1 fruit fly cellular context compared by ENCODE assay signal in the genomic region with DNA sequence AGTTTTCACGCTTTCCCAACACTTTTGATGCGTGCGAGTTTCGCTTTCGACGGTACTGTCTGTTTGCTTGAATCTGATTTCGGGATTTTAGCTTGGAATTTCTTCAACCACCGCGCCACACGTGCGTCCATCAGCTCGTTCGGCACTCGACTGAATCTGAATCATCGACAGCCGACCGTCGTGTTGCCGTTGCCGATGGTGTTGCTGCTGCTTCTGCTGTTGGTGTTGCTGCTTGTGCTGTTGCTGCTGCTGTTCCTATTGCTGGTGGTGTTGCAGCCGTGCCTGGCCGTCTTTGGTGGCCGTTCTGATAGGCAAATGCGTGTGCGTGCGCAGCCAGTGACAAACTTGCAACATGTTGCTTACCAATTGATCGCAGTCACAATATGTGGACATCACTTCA.
TF ChIP-seq lines count a peak whose summit lies in the region.

TSS of gene Wnt4 (minus strand) at position 155 of the 400 bp plus-strand sequence.

TF ChIP-seq in whole organism, embryonic, 481 proteins besides CTCF, POLR2A, EP300 and RAD21 (continued from another document and continues in another):
- TF ChIP-seq Taf1 (GFP tag; IDR thresholded peaks at IDR 0.05; lab: Robert Waterston, UW) (no peak), repo (GFP tag; optimal IDR thresholded peaks at IDR 0.05; lab: Kevin White, UChicago) (peak; percentile 5), lbe (GFP tag; optimal IDR thresholded peaks at IDR 0.05; lab: Kevin White, UChicago) (no peak), fd3F (GFP tag; optimal IDR thresholded peaks at IDR 0.05; lab: Kevin White, UChicago) (no peak), Hsf (GFP tag; optimal IDR thresholded peaks at IDR 0.05; lab: Kevin White, UChicago) (no peak), CG12236 (GFP tag; optimal IDR thresholded peaks at IDR 0.05; lab: Kevin White, UChicago) (no peak), CG12769 (tag; optimal IDR thresholded peaks at IDR 0.05; lab: Kevin White, UChicago) (no peak), jumu (GFP tag; optimal IDR thresholded peaks at IDR 0.05; lab: Kevin White, UChicago) (no peak), CG12155 (GFP tag; optimal IDR thresholded peaks at IDR 0.05; lab: Kevin White, UChicago) (no peak), Tbp (GFP tag; optimal IDR thresholded peaks at IDR 0.05; lab: Kevin White, UChicago) (no peak), CG8478 (optimal IDR thresholded peaks at IDR 0.05; lab: Kevin White, UChicago) (no peak), tna (GFP tag; IDR thresholded peaks at IDR 0.05; lab: Robert Waterston, UW; ENCODE audit: partially characterized antibody) (0 out of 2 replicates have a peak, but pooled peaks have one; percentile 41), CG4617 (GFP tag; optimal IDR thresholded peaks at IDR 0.05; lab: Kevin White, UChicago; ENCODE audit: borderline replicate concordance) (no peak), tin (GFP tag; optimal IDR thresholded peaks at IDR 0.05; lab: Kevin White, UChicago) (no peak), CG6765 (GFP tag; optimal IDR thresholded peaks at IDR 0.05; lab: Kevin White, UChicago) (no peak), MTF-1 (GFP tag; optimal IDR thresholded peaks at IDR 0.05; lab: Kevin White, UChicago; ENCODE audit: borderline replicate concordance) (no peak), pros (GFP tag; optimal IDR thresholded peaks at IDR 0.05; lab: Kevin White, UChicago) (no peak), CG7928 (GFP tag; optimal IDR thresholded peaks at IDR 0.05; lab: Kevin White, UChicago) (no peak), lov (optimal IDR thresholded peaks at IDR 0.05; lab: Kevin White, UChicago) (no peak), lov (GFP tag; IDR thresholded peaks at IDR 0.05; lab: Robert Waterston, UW) (0 out of 3 replicates have a peak, but pooled peaks have one; percentile 45), scrt (GFP tag; optimal IDR thresholded peaks at IDR 0.05; lab: Kevin White, UChicago) (peak; percentile 7), odd (GFP tag; optimal IDR thresholded peaks at IDR 0.05; lab: Kevin White, UChicago) (no peak), tio (GFP tag; optimal IDR thresholded peaks at IDR 0.05; lab: Kevin White, UChicago) (no peak), CG12659 (GFP tag; optimal IDR thresholded peaks at IDR 0.05; lab: Kevin White, UChicago) (no peak), CG1529 (GFP tag; optimal IDR thresholded peaks at IDR 0.05; lab: Kevin White, UChicago) (no peak), Poxn (GFP tag; IDR thresholded peaks at IDR 0.05; lab: Robert Waterston, UW) (no peak), CG11093 (GFP tag; IDR thresholded peaks at IDR 0.05; lab: Robert Waterston, UW) (no peak), CG7745 (tag; optimal IDR thresholded peaks at IDR 0.05; lab: Kevin White, UChicago) (no peak), grn (GFP tag; optimal IDR thresholded peaks at IDR 0.05; lab: Kevin White, UChicago) (no peak), gcm2 (GFP tag; optimal IDR thresholded peaks at IDR 0.05; lab: Kevin White, UChicago) (no peak), ash1 (GFP tag; optimal IDR thresholded peaks at IDR 0.05; lab: Kevin White, UChicago) (no peak), CG2875 (GFP tag; optimal IDR thresholded peaks at IDR 0.05; lab: Kevin White, UChicago) (peak; percentile 0), CG12391 (tag; optimal IDR thresholded peaks at IDR 0.05; lab: Kevin White, UChicago) (peak; percentile 6), CG8089 (GFP tag; optimal IDR thresholded peaks at IDR 0.05; lab: Kevin White, UChicago) (peak; percentile 23), Rx (GFP tag; IDR thresholded peaks at IDR 0.05; lab: Robert Waterston, UW) (no peak), Bdp1 (GFP tag; optimal IDR thresholded peaks at IDR 0.05; lab: Kevin White, UChicago) (no peak), wek (GFP tag; optimal IDR thresholded peaks at IDR 0.05; lab: Kevin White, UChicago) (peak; percentile 8), Mrtf (GFP tag; IDR thresholded peaks at IDR 0.05; lab: Robert Waterston, UW) (no peak), lmd (GFP tag; IDR thresholded peaks at IDR 0.05; lab: Robert Waterston, UW) (no peak), trem (tag; optimal IDR thresholded peaks at IDR 0.05; lab: Kevin White, UChicago) (no peak), maf-S (GFP tag; optimal IDR thresholded peaks at IDR 0.05; lab: Kevin White, UChicago) (no peak), CG2678 (tag; optimal IDR thresholded peaks at IDR 0.05; lab: Kevin White, UChicago) (no peak), CG18011 (GFP tag; optimal IDR thresholded peaks at IDR 0.05; lab: Kevin White, UChicago) (no peak), CG6272 (GFP tag; IDR thresholded peaks at IDR 0.05; lab: Robert Waterston, UW) (no peak), nmo (GFP tag; optimal IDR thresholded peaks at IDR 0.05; lab: Kevin White, UChicago) (no peak), hbn (GFP tag; IDR thresholded peaks at IDR 0.05; lab: Robert Waterston, UW; ENCODE audit: partially characterized antibody) (no peak), MESR4 (GFP tag; optimal IDR thresholded peaks at IDR 0.05; lab: Kevin White, UChicago) (no peak), dmrt99B (tag; optimal IDR thresholded peaks at IDR 0.05; lab: Kevin White, UChicago) (no peak), CG7271 (tag; optimal IDR thresholded peaks at IDR 0.05; lab: Kevin White, UChicago) (no peak), CG15696 (tag; optimal IDR thresholded peaks at IDR 0.05; lab: Kevin White, UChicago) (no peak), CG4707 (GFP tag; optimal IDR thresholded peaks at IDR 0.05; lab: Kevin White, UChicago) (peak; percentile 16), Antp (GFP tag; optimal IDR thresholded peaks at IDR 0.05; lab: Kevin White, UChicago) (no peak), dm (GFP tag; optimal IDR thresholded peaks at IDR 0.05; lab: Kevin White, UChicago) (no peak), Ada2b (GFP tag; IDR thresholded peaks at IDR 0.05; lab: Robert Waterston, UW) (no peak), crc (GFP tag; optimal IDR thresholded peaks at IDR 0.05; lab: Kevin White, UChicago) (no peak), Hand (GFP tag; optimal IDR thresholded peaks at IDR 0.05; lab: Kevin White, UChicago) (no peak), ac (GFP tag; optimal IDR thresholded peaks at IDR 0.05; lab: Kevin White, UChicago) (no peak), CG10274 (GFP tag; optimal IDR thresholded peaks at IDR 0.05; lab: Kevin White, UChicago) (no peak), CG8281 (tag; optimal IDR thresholded peaks at IDR 0.05; lab: Kevin White, UChicago) (no peak), ewg (GFP tag; optimal IDR thresholded peaks at IDR 0.05; lab: Kevin White, UChicago) (peak; percentile 33), Nf-YB (GFP tag; optimal IDR thresholded peaks at IDR 0.05; lab: Kevin White, UChicago) (peak; percentile 90), Lhr (GFP tag; optimal IDR thresholded peaks at IDR 0.05; lab: Kevin White, UChicago) (no peak), CG1647 (GFP tag; optimal IDR thresholded peaks at IDR 0.05; lab: Kevin White, UChicago) (no peak), abd-A (tag; optimal IDR thresholded peaks at IDR 0.05; lab: Kevin White, UChicago) (no peak), CG10147 (GFP tag; optimal IDR thresholded peaks at IDR 0.05; lab: Kevin White, UChicago) (no peak), CG10979 (tag; optimal IDR thresholded peaks at IDR 0.05; lab: Kevin White, UChicago) (no peak), Dref (GFP tag; IDR thresholded peaks at IDR 0.05; lab: Robert Waterston, UW) (no peak), CG2116 (GFP tag; optimal IDR thresholded peaks at IDR 0.05; lab: Kevin White, UChicago) (no peak), CG6683 (GFP tag; optimal IDR thresholded peaks at IDR 0.05; lab: Kevin White, UChicago) (no peak), Vsx1 (GFP tag; optimal IDR thresholded peaks at IDR 0.05; lab: Kevin White, UChicago) (no peak), CG6175 (GFP tag; IDR thresholded peaks at IDR 0.05; lab: Robert Waterston, UW) (peak; percentile 74; the same call in 1 of the 3 replicates), eyg (GFP tag; optimal IDR thresholded peaks at IDR 0.05; lab: Kevin White, UChicago) (no peak), tup (GFP tag; optimal IDR thresholded peaks at IDR 0.05; lab: Kevin White, UChicago) (no peak), onecut (GFP tag; IDR thresholded peaks at IDR 0.05; lab: Robert Waterston, UW) (peak; percentile 27; the same call in 1 of the 2 replicates), CG34224 (GFP tag; IDR thresholded peaks at IDR 0.05; lab: Robert Waterston, UW; ENCODE audit: partially characterized antibody) (no peak), CG14965 (GFP tag; optimal IDR thresholded peaks at IDR 0.05; lab: Kevin White, UChicago; ENCODE audit: borderline replicate concordance) (no peak), Kr (GFP tag; optimal IDR thresholded peaks at IDR 0.05; lab: Kevin White, UChicago) (no peak), CG5953 (GFP tag; IDR thresholded peaks at IDR 0.05; lab: Robert Waterston, UW) (no peak), CG10209 (GFP tag; optimal IDR thresholded peaks at IDR 0.05; lab: Kevin White, UChicago) (no peak), CG14667 (GFP tag; IDR thresholded peaks at IDR 0.05; lab: Robert Waterston, UW) (no peak), C15 (GFP tag; IDR thresholded peaks at IDR 0.05; lab: Robert Waterston, UW) (no peak), tll (GFP tag; optimal IDR thresholded peaks at IDR 0.05; lab: Kevin White, UChicago) (no peak), CG8290 (GFP tag; optimal IDR thresholded peaks at IDR 0.05; lab: Kevin White, UChicago) (no peak), CG8290 (tag; optimal IDR thresholded peaks at IDR 0.05; lab: Kevin White, UChicago) (peak in 1 of 2 experiments; percentile 41), vvl (GFP tag; IDR thresholded peaks at IDR 0.05; lab: Robert Waterston, UW) (peak; percentile 62; the same call in 1 of the 2 replicates), Eip74EF (GFP tag; optimal IDR thresholded peaks at IDR 0.05; lab: Kevin White, UChicago) (no peak), CG9215 (GFP tag; IDR thresholded peaks at IDR 0.05; lab: Robert Waterston, UW) (no peak), CG16813 (GFP tag; IDR thresholded peaks at IDR 0.05; lab: Robert Waterston, UW; ENCODE audit: partially characterized antibody) (no peak), hth (optimal IDR thresholded peaks at IDR 0.05; lab: Kevin White, UChicago) (no peak), Ssrp (tag; optimal IDR thresholded peaks at IDR 0.05; lab: Kevin White, UChicago) (no peak), Xrp1 (GFP tag; IDR thresholded peaks at IDR 0.05; lab: Robert Waterston, UW) (no peak), Jarid2 (GFP tag; optimal IDR thresholded peaks at IDR 0.05; lab: Kevin White, UChicago) (peak; percentile 97), Ravus (GFP tag; IDR thresholded peaks at IDR 0.05; lab: Robert Waterston, UW) (no peak), hkb (optimal IDR thresholded peaks at IDR 0.05; lab: Kevin White, UChicago) (no peak), hkb (GFP tag; IDR thresholded peaks at IDR 0.05; lab: Robert Waterston, UW) (no peak), pan (optimal IDR thresholded peaks at IDR 0.05; lab: Kevin White, UChicago) (no peak), pan (GFP tag; optimal IDR thresholded peaks at IDR 0.05 in 1 of 2, IDR thresholded peaks at IDR 0.05 in 1 of 2) (peak in 1 of 2 experiments; percentile 15), dmrt11E (tag; optimal IDR thresholded peaks at IDR 0.05; lab: Kevin White, UChicago) (no peak), CG15601 (tag; optimal IDR thresholded peaks at IDR 0.05; lab: Kevin White, UChicago) (no peak), jigr1 (GFP tag; IDR thresholded peaks at IDR 0.05; lab: Robert Waterston, UW) (no peak), az2 (GFP tag; optimal IDR thresholded peaks at IDR 0.05; lab: Kevin White, UChicago) (no peak), Hmr (GFP tag; optimal IDR thresholded peaks at IDR 0.05; lab: Kevin White, UChicago) (no peak), Dbx (GFP tag; IDR thresholded peaks at IDR 0.05; lab: Robert Waterston, UW) (no peak), CkIIα-i1 (GFP tag; IDR thresholded peaks at IDR 0.05; lab: Robert Waterston, UW) (no peak), CG32767 (GFP tag; IDR thresholded peaks at IDR 0.05; lab: Robert Waterston, UW) (no peak), Side (GFP tag; optimal IDR thresholded peaks at IDR 0.05; lab: Kevin White, UChicago) (no peak), CG4328 (GFP tag; optimal IDR thresholded peaks at IDR 0.05; lab: Kevin White, UChicago) (no peak), NK7.1 (GFP tag; optimal IDR thresholded peaks at IDR 0.05; lab: Kevin White, UChicago) (no peak), CG17361 (GFP tag; IDR thresholded peaks at IDR 0.05; lab: Robert Waterston, UW) (no peak), CG9817 (tag; optimal IDR thresholded peaks at IDR 0.05; lab: Kevin White, UChicago) (no peak), otp (GFP tag; IDR thresholded peaks at IDR 0.05; lab: Robert Waterston, UW) (0 out of 3 replicates have a peak, but pooled peaks have one; percentile 29), yki (optimal IDR thresholded peaks at IDR 0.05; lab: Kevin White, UChicago) (no peak), ssp (GFP tag; IDR thresholded peaks at IDR 0.05; lab: Robert Waterston, UW) (no peak), gcm (GFP tag; optimal IDR thresholded peaks at IDR 0.05; lab: Kevin White, UChicago) (no peak), CG7786 (GFP tag; optimal IDR thresholded peaks at IDR 0.05; lab: Kevin White, UChicago) (no peak), Bgb (GFP tag; IDR thresholded peaks at IDR 0.05; lab: Robert Waterston, UW; ENCODE audit: partially characterized antibody) (peak; percentile 44; the same call in 1 of the 2 replicates), ham (GFP tag; IDR thresholded peaks at IDR 0.05; lab: Robert Waterston, UW) (no peak), her (GFP tag; optimal IDR thresholded peaks at IDR 0.05; lab: Kevin White, UChicago) (peak; percentile 17), bbx (GFP tag; IDR thresholded peaks at IDR 0.05; lab: Robert Waterston, UW; ENCODE audit: partially characterized antibody) (peak; percentile 65), Camta (GFP tag; optimal IDR thresholded peaks at IDR 0.05; lab: Kevin White, UChicago) (no peak), Mes4 (GFP tag; optimal IDR thresholded peaks at IDR 0.05; lab: Kevin White, UChicago) (peak; percentile 3), nom (GFP tag; optimal IDR thresholded peaks at IDR 0.05; lab: Kevin White, UChicago) (no peak), PHDP (tag; optimal IDR thresholded peaks at IDR 0.05; lab: Kevin White, UChicago) (no peak), tap (tag; optimal IDR thresholded peaks at IDR 0.05; lab: Kevin White, UChicago) (no peak), TFAM (GFP tag; optimal IDR thresholded peaks at IDR 0.05; lab: Kevin White, UChicago) (no peak), sisA (GFP tag; IDR thresholded peaks at IDR 0.05; lab: Robert Waterston, UW) (no peak), CG10431 (GFP tag; optimal IDR thresholded peaks at IDR 0.05; lab: Kevin White, UChicago) (no peak), NC2β (GFP tag; optimal IDR thresholded peaks at IDR 0.05; lab: Kevin White, UChicago) (no peak), NfI (GFP tag; optimal IDR thresholded peaks at IDR 0.05; lab: Kevin White, UChicago) (no peak), Oaz (GFP tag; IDR thresholded peaks at IDR 0.05; lab: Robert Waterston, UW) (no peak), Opbp (GFP tag; IDR thresholded peaks at IDR 0.05; lab: Robert Waterston, UW; ENCODE audit: partially characterized antibody) (peak; percentile 51; the same call in 2 of the 3 replicates)
